Worm (Caenorhabditis elegans) whole organism, L3 larva: ENCODE results near the gene F07C4.11.

Source experiments
- R02D3.7 ChIP-seq: fragments of 150-350 bp; optimal IDR thresholded peaks from 2 replicates; lab custom pipeline; 2014; ENCODE audit warnings: missing biosample characterization, missing genetic modification characterization
- ama-1 ChIP-seq: fragments of 150-350 bp; optimal IDR thresholded peaks from 2 replicates; lab custom pipeline; 2018
- daf-12 ChIP-seq: fragments of 150-350 bp; optimal IDR thresholded peaks from 2 replicates; lab custom pipeline; 2014; ENCODE audit warnings: missing biosample characterization, missing genetic modification reagents, missing genetic modification characterization
- lin-39 ChIP-seq: fragments of 150-350 bp; optimal IDR thresholded peaks from 2 replicates; lab custom pipeline; 2018; ENCODE audit warnings: missing biosample characterization, missing genetic modification reagents, missing genetic modification characterization
- nfya-1 ChIP-seq: sonication (generic microtip); optimal IDR thresholded peaks from 2 replicates; lab custom pipeline; 2017; ENCODE audit warnings: missing genetic modification characterization, mild to moderate bottlenecking, missing compliant biosample characterization, antibody characterized with exemption, moderate library complexity; ENCODE audit not compliant: insufficient read depth
- nhr-237 ChIP-seq: fragments of 150-350 bp; optimal IDR thresholded peaks from 2 replicates; lab custom pipeline; 2014; ENCODE audit warnings: missing biosample characterization, missing genetic modification characterization
- nhr-28 ChIP-seq: fragments of 150-350 bp; optimal IDR thresholded peaks from 2 replicates; lab custom pipeline; 2014; ENCODE audit warnings: missing biosample characterization, missing genetic modification characterization
- nhr-76 ChIP-seq: fragments of 150-350 bp; sonication (generic microtip); optimal IDR thresholded peaks from 5 replicates; lab custom pipeline; 2014; ENCODE audit warnings: missing biosample characterization, missing genetic modification characterization
- pha-4 ChIP-seq: fragments of 150-350 bp; optimal IDR thresholded peaks from 2 replicates; lab custom pipeline; 2014; ENCODE audit warnings: missing biosample characterization, missing genetic modification reagents, missing genetic modification characterization
- pqm-1 ChIP-seq: fragments of 150-350 bp; optimal IDR thresholded peaks from 2 replicates; lab custom pipeline; 2017; ENCODE audit warnings: missing biosample characterization, missing genetic modification characterization, inconsistent platforms
- tbx-2 ChIP-seq: sonication (generic microtip); optimal IDR thresholded peaks from 2 replicates; lab custom pipeline; 2016; ENCODE audit warnings: mild to moderate bottlenecking, missing genetic modification characterization, missing compliant biosample characterization
- zag-1 ChIP-seq: fragments of 150-350 bp; optimal IDR thresholded peaks from 2 replicates; lab custom pipeline; 2014; ENCODE audit warnings: missing biosample characterization, missing genetic modification characterization

- TF ChIP-seq R02D3.7 (tag; lab: Kevin White, UChicago) (no peak), nhr-76 (tag; lab: Kevin White, UChicago) (no peak), pqm-1 (no peak), lin-39 (no peak), daf-12 (tag; lab: Kevin White, UChicago) (no peak), nhr-237 (tag; lab: Kevin White, UChicago) (no peak), pha-4 (tag; lab: Kevin White, UChicago) (no peak), nfya-1 (tag; lab: Kevin White, UChicago) (no peak), nhr-28 (tag; lab: Kevin White, UChicago) (no peak), ama-1 (lab: Kevin White, UChicago) (no peak), tbx-2 (tag; lab: Kevin White, UChicago) (no peak), zag-1 (tag; lab: Kevin White, UChicago) (no peak)
Measured at ce11 chrV:7651757-7652156, 8.4 kb upstream of the F07C4.11 start, which contains the start of gene srh-234.
